Fruit fly (Drosophila melanogaster): ENCODE data around the gene Ipp.
A peak's percentile ranks its signal among the peaks of the same experiment; 100 is the strongest.

DNA sequence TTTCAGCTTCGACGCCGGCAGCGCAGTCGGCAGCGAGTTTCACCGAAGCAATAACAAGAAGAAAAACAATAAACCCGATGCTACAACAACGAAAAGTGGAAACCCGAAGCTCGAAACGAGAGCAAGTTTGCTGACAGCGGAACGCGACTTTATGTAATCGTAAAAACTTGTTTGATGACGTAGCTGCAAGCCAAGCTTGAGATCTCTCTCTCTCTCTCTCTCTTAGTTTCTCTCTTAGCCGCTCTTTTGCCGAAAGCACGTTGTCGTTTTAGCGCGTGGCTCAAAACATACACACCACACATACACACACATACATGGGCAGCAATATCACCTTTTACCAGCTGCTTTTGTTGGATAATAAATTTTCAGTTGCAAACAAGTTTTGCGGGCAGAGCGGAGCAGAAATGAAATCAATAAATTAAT lies 17.5 kb downstream of the Ipp start:
- TF ChIP-seq Myc (optimal IDR thresholded peaks at IDR 0.05) (no peak), usp (GFP tag; optimal IDR thresholded peaks at IDR 0.05) (no peak), fru (GFP tag; optimal IDR thresholded peaks at IDR 0.05) (peak; percentile 3), jim (GFP tag; optimal IDR thresholded peaks at IDR 0.05) (no peak), Dfd (GFP tag; optimal IDR thresholded peaks at IDR 0.05) (no peak), Sp1 (GFP tag; optimal IDR thresholded peaks at IDR 0.05) (no peak), dsf (GFP tag; optimal IDR thresholded peaks at IDR 0.05; ENCODE audit: borderline replicate concordance) (no peak), h (GFP tag; optimal IDR thresholded peaks at IDR 0.05) (peak; percentile 40), Abd-B (GFP tag; optimal IDR thresholded peaks at IDR 0.05) (no peak), psq (GFP tag; optimal IDR thresholded peaks at IDR 0.05) (no peak), br (GFP tag; optimal IDR thresholded peaks at IDR 0.05) (no peak), Hr78 (GFP tag; optimal IDR thresholded peaks at IDR 0.05) (no peak), pan (optimal IDR thresholded peaks at IDR 0.05) (no peak), CrebA (GFP tag; optimal IDR thresholded peaks at IDR 0.05; ENCODE audit: borderline replicate concordance) (no peak)
